Fruit fly (Drosophila melanogaster) whole organism, embryonic: ENCODE results near the gene Ir93a.
A peak's percentile ranks its signal among the peaks of the same experiment; 100 is the strongest.

ENCODE experiments used
- ATbp ChIP-seq: fragments of 200-800 bp; sonication (Bioruptor generic); optimal IDR thresholded peaks from 2 replicates; lab custom pipeline; 2017; ENCODE audit warnings: missing biosample characterization, mild to moderate bottlenecking, missing genetic modification characterization, missing genetic modification reagents
- CG10959 ChIP-seq: fragments of 200-800 bp; sonication (Bioruptor generic); IDR thresholded peaks from 2 replicates; pipeline ENCODE4 v1.3.6; 2022; ENCODE audit warnings: missing biosample characterization, missing genetic modification characterization
- CG11093 ChIP-seq: fragments of 200-800 bp; sonication (Bioruptor generic); IDR thresholded peaks from 3 replicates; pipeline ENCODE4 v1.3.6; 2022; ENCODE audit warnings: missing biosample characterization, missing genetic modification characterization
- CG12219 ChIP-seq: fragments of 200-800 bp; sonication (Bioruptor generic); optimal IDR thresholded peaks from 3 replicates; lab custom pipeline; 2018; ENCODE audit warnings: missing biosample characterization, mild to moderate bottlenecking, missing genetic modification characterization
- CG13123 ChIP-seq: fragments of 200-800 bp; sonication (Bioruptor generic); optimal IDR thresholded peaks from 2 replicates; lab custom pipeline; 2016; ENCODE audit warnings: missing biosample characterization, missing genetic modification characterization
- CG15479 ChIP-seq: fragments of 200-800 bp; sonication (Bioruptor generic); optimal IDR thresholded peaks from 3 replicates; lab custom pipeline; 2019; ENCODE audit warnings: missing biosample characterization, mild to moderate bottlenecking, missing genetic modification characterization, moderate library complexity
- CG17328 ChIP-seq: fragments of 200-800 bp; sonication (Bioruptor generic); IDR thresholded peaks from 2 replicates; pipeline ENCODE4 v1.3.6; 2022; ENCODE audit warnings: missing biosample characterization, missing genetic modification characterization
- CG18764 ChIP-seq: fragments of 200-800 bp; sonication (Bioruptor generic); optimal IDR thresholded peaks from 3 replicates; lab custom pipeline; 2016; ENCODE audit warnings: missing biosample characterization, missing genetic modification characterization
- CG2120 ChIP-seq: fragments of 200-800 bp; sonication (Bioruptor generic); optimal IDR thresholded peaks from 3 replicates; lab custom pipeline; 2016; ENCODE audit warnings: missing biosample characterization, missing genetic modification characterization
- CG30431 ChIP-seq: fragments of 200-800 bp; sonication (Bioruptor generic); optimal IDR thresholded peaks from 2 replicates; lab custom pipeline; 2017; ENCODE audit warnings: missing biosample characterization, missing genetic modification characterization
- CG32767 ChIP-seq: fragments of 200-800 bp; sonication (Bioruptor generic); IDR thresholded peaks from 2 replicates; pipeline ENCODE4 v1.3.6; 2022; ENCODE audit warnings: missing biosample characterization, missing genetic modification characterization
- CG42726 ChIP-seq: fragments of 200-800 bp; sonication (Bioruptor generic); IDR thresholded peaks from 2 replicates; pipeline ENCODE4 v1.3.6; 2022; ENCODE audit warnings: missing biosample characterization, missing genetic modification characterization; ENCODE audit not compliant: partially characterized antibody
- CG4404 ChIP-seq: fragments of 200-800 bp; sonication (Bioruptor generic); IDR thresholded peaks from 2 replicates; pipeline ENCODE4 v1.3.6; 2022; ENCODE audit warnings: missing biosample characterization, missing genetic modification characterization
- CG4730 ChIP-seq: fragments of 200-800 bp; sonication (Bioruptor generic); IDR thresholded peaks from 2 replicates; pipeline ENCODE4 v1.3.6; 2022; ENCODE audit warnings: missing biosample characterization, missing genetic modification characterization
- CG5245 ChIP-seq: fragments of 200-800 bp; sonication (Bioruptor generic); optimal IDR thresholded peaks from 3 replicates; lab custom pipeline; 2016; ENCODE audit warnings: missing biosample characterization, missing genetic modification characterization
- CG6175 ChIP-seq: fragments of 200-800 bp; sonication (Bioruptor generic); IDR thresholded peaks from 3 replicates; pipeline ENCODE4 v1.3.6; 2022; ENCODE audit warnings: missing biosample characterization, missing genetic modification characterization
- CG6254 ChIP-seq: fragments of 200-800 bp; sonication (Bioruptor generic); optimal IDR thresholded peaks from 3 replicates; lab custom pipeline; 2017; ENCODE audit warnings: mild to moderate bottlenecking, missing biosample characterization, missing genetic modification reagents, missing genetic modification characterization
- CG6272 ChIP-seq: fragments of 200-800 bp; sonication (Bioruptor generic); IDR thresholded peaks from 2 replicates; pipeline ENCODE4 v1.3.6; 2022; ENCODE audit warnings: missing biosample characterization, missing genetic modification characterization
- CG7556 ChIP-seq: fragments of 200-800 bp; sonication (Bioruptor generic); optimal IDR thresholded peaks from 2 replicates; lab custom pipeline; 2017; ENCODE audit warnings: missing biosample characterization, mild to moderate bottlenecking, missing genetic modification characterization
- CG7786 ChIP-seq: fragments of 200-800 bp; sonication (Bioruptor generic); optimal IDR thresholded peaks from 2 replicates; lab custom pipeline; 2016; ENCODE audit warnings: missing biosample characterization, missing genetic modification characterization
- CG7987 ChIP-seq: fragments of 200-800 bp; sonication (Bioruptor generic); optimal IDR thresholded peaks from 2 replicates; lab custom pipeline; 2018; ENCODE audit warnings: missing biosample characterization, mild to moderate bottlenecking, missing genetic modification characterization, moderate library complexity
- CG8359 ChIP-seq: fragments of 200-800 bp; sonication (Bioruptor generic); optimal IDR thresholded peaks from 2 replicates; lab custom pipeline; 2017; ENCODE audit warnings: missing biosample characterization, mild to moderate bottlenecking, missing genetic modification characterization, borderline replicate concordance
- Hmx ChIP-seq: fragments of 200-800 bp; sonication (Bioruptor generic); optimal IDR thresholded peaks from 2 replicates; lab custom pipeline; 2016; ENCODE audit warnings: missing biosample characterization, missing genetic modification characterization
- Jarid2 ChIP-seq: fragments of 200-800 bp; sonication (Bioruptor generic); optimal IDR thresholded peaks from 3 replicates; lab custom pipeline; 2017; ENCODE audit warnings: mild to moderate bottlenecking, missing biosample characterization, missing genetic modification reagents, missing genetic modification characterization
- Lim3 ChIP-seq: fragments of 200-800 bp; sonication (Bioruptor generic); IDR thresholded peaks from 2 replicates; pipeline ENCODE4 v1.3.6; 2022; ENCODE audit warnings: missing biosample characterization, missing genetic modification characterization
- Lpt ChIP-seq: fragments of >200 bp; optimal IDR thresholded peaks from 2 replicates; lab custom pipeline; 2018; ENCODE audit warnings: missing biosample characterization, missing genetic modification characterization
- MESR4 ChIP-seq: fragments of 200-800 bp; sonication (Bioruptor generic); optimal IDR thresholded peaks from 2 replicates; lab custom pipeline; 2018; ENCODE audit warnings: missing biosample characterization, mild to moderate bottlenecking, missing genetic modification characterization, moderate library complexity
- Opbp ChIP-seq: fragments of 200-800 bp; sonication (Bioruptor generic); IDR thresholded peaks from 3 replicates; pipeline ENCODE4 v1.3.6; 2022; ENCODE audit warnings: missing biosample characterization, missing genetic modification characterization; ENCODE audit not compliant: partially characterized antibody
- Scr ChIP-seq: fragments of 200-800 bp; sonication (Bioruptor generic); IDR thresholded peaks from 2 replicates; pipeline ENCODE4 v1.3.6; 2022; ENCODE audit warnings: missing biosample characterization, missing genetic modification characterization; ENCODE audit not compliant: partially characterized antibody
- bab2 ChIP-seq: fragments of 200-800 bp; sonication (Bioruptor generic); optimal IDR thresholded peaks from 2 replicates; lab custom pipeline; 2016; ENCODE audit warnings: missing biosample characterization, missing genetic modification characterization
- btn ChIP-seq: fragments of 200-800 bp; sonication (Bioruptor generic); optimal IDR thresholded peaks from 2 replicates; lab custom pipeline; 2016; ENCODE audit warnings: missing biosample characterization, missing genetic modification characterization
- chm ChIP-seq: fragments of 200-800 bp; sonication (Bioruptor generic); IDR thresholded peaks from 2 replicates; pipeline ENCODE4 v1.3.6; 2022; ENCODE audit warnings: missing biosample characterization, missing genetic modification characterization
- da ChIP-seq: fragments of 200-800 bp; sonication (Bioruptor generic); optimal IDR thresholded peaks from 2 replicates; lab custom pipeline; 2016; ENCODE audit warnings: missing biosample characterization, missing genetic modification characterization
- dmrt11E ChIP-seq: fragments of 200-800 bp; sonication (Bioruptor generic); optimal IDR thresholded peaks from 3 replicates; lab custom pipeline; 2018; ENCODE audit warnings: missing biosample characterization, mild to moderate bottlenecking, missing genetic modification characterization, moderate library complexity
- gcm ChIP-seq: fragments of 200-800 bp; sonication (Bioruptor generic); optimal IDR thresholded peaks from 2 replicates; lab custom pipeline; 2019; ENCODE audit warnings: missing biosample characterization, mild to moderate bottlenecking, missing genetic modification characterization, moderate library complexity
- gro ChIP-seq: fragments of 200-800 bp; sonication (Bioruptor generic); optimal IDR thresholded peaks from 2 replicates; lab custom pipeline; 2016; ENCODE audit warnings: missing biosample characterization, missing genetic modification characterization
- gsb ChIP-seq: fragments of 200-800 bp; sonication (Bioruptor generic); IDR thresholded peaks from 2 replicates; pipeline ENCODE4 v1.3.6; 2022; ENCODE audit warnings: missing biosample characterization, missing genetic modification characterization
- gt ChIP-seq: fragments of 200-800 bp; sonication (Bioruptor generic); IDR thresholded peaks from 2 replicates; pipeline ENCODE4 v1.3.6; 2022; ENCODE audit warnings: missing biosample characterization, missing genetic modification characterization
- insv ChIP-seq, 2 experiments: fragments of 200-800 bp; sonication (Bioruptor generic); optimal IDR thresholded peaks; 3 replicates each; lab custom pipeline; 2016 to 2018; ENCODE audit warnings: missing biosample characterization in 2 of 2, missing genetic modification characterization in 2 of 2
- inv ChIP-seq: fragments of 200-800 bp; sonication (Bioruptor generic); IDR thresholded peaks from 2 replicates; pipeline ENCODE4 v1.3.6; 2022; ENCODE audit warnings: missing biosample characterization, missing genetic modification characterization; ENCODE audit not compliant: partially characterized antibody
- jing ChIP-seq: fragments of 200-800 bp; sonication (Bioruptor generic); optimal IDR thresholded peaks from 2 replicates; lab custom pipeline; 2018; ENCODE audit warnings: missing biosample characterization, mild to moderate bottlenecking, missing genetic modification characterization
- nau ChIP-seq: fragments of 200-800 bp; sonication (Bioruptor generic); optimal IDR thresholded peaks from 3 replicates; lab custom pipeline; 2017; ENCODE audit warnings: missing biosample characterization, mild to moderate bottlenecking, missing genetic modification characterization, missing genetic modification reagents
- nerfin-2 ChIP-seq: fragments of 200-800 bp; sonication (Bioruptor generic); IDR thresholded peaks from 2 replicates; pipeline ENCODE4 v1.3.6; 2022; ENCODE audit warnings: missing biosample characterization, missing genetic modification characterization; ENCODE audit not compliant: partially characterized antibody
- peb ChIP-seq: fragments of 200-800 bp; sonication (Bioruptor generic); IDR thresholded peaks from 2 replicates; pipeline ENCODE4 v1.3.6; 2022; ENCODE audit warnings: missing biosample characterization, missing genetic modification characterization
- salm ChIP-seq: fragments of 200-800 bp; sonication (Bioruptor generic); optimal IDR thresholded peaks from 2 replicates; lab custom pipeline; 2018; ENCODE audit warnings: missing biosample characterization, mild to moderate bottlenecking, missing genetic modification characterization
- schlank ChIP-seq: fragments of 200-800 bp; sonication (Bioruptor generic); optimal IDR thresholded peaks from 2 replicates; lab custom pipeline; 2018; ENCODE audit warnings: missing biosample characterization, mild to moderate bottlenecking, missing genetic modification characterization
- seq ChIP-seq: fragments of 200-800 bp; sonication (Bioruptor generic); IDR thresholded peaks from 2 replicates; pipeline ENCODE4 v1.3.6; 2022; ENCODE audit warnings: missing biosample characterization, missing genetic modification characterization
- toy ChIP-seq: fragments of 200-800 bp; sonication (Bioruptor generic); IDR thresholded peaks from 2 replicates; pipeline ENCODE4 v1.3.6; 2022; ENCODE audit warnings: missing biosample characterization, missing genetic modification characterization
- tup ChIP-seq: fragments of 200-800 bp; sonication (Bioruptor generic); optimal IDR thresholded peaks from 2 replicates; lab custom pipeline; 2016; ENCODE audit warnings: missing biosample characterization, mild to moderate bottlenecking, missing genetic modification characterization, moderate library complexity

Gene Ir93a

DNA sequence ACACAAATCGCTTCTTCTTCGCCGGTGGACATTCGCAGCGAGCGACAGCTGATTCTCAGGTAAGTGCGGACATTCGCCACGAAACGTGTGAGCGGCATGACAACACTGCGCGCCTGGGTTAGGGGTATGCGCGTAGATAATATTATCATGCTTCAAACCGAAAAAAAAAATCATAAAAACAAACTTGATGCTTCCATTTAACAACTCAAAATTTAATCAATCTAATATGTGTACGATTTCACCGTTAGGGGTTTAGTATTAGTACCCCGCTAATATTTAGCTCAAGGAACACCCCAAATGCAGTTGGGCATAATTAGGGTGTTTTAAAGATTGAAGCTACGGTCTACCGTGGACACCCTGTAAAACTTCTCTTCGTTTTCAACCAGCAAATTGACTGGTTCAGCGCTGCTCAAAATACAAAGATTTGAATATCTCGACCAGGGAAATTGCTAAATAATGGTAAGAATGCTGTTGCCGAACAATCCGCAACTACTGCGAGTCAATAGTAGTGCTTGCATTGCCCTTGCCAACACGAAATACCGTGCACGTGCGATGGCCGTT, 37.9 kb downstream of the Ir93a start, which contains the start of the genes CG17271 and RpS20 (continued):
- TF ChIP-seq schlank (tag; lab: Kevin White, UChicago) (peak; percentile 43), Hmx (GFP tag; lab: Kevin White, UChicago) (peak; percentile 75), chm (peak; percentile 83), nerfin-2 (no peak), gro (peak; percentile 93), CG2120 (peak; percentile 97), CG6254 (GFP tag; lab: Kevin White, UChicago) (peak; percentile 100), CG6272 (GFP tag; lab: Robert Waterston, UW) (peak; percentile 90), salm (peak; percentile 62), gcm (peak; percentile 87), btn (GFP tag; lab: Kevin White, UChicago) (peak; percentile 83), Jarid2 (GFP tag; lab: Kevin White, UChicago) (peak; percentile 66), CG4730 (GFP tag; lab: Robert Waterston, UW) (peak; percentile 87), CG17328 (peak; percentile 80), CG4404 (GFP tag; lab: Robert Waterston, UW) (peak; percentile 89), toy (GFP tag; lab: Robert Waterston, UW) (peak; percentile 78; the same call in 1 of the 2 replicates), CG7556 (GFP tag; lab: Kevin White, UChicago) (peak; percentile 85), CG13123 (GFP tag; lab: Kevin White, UChicago) (peak; percentile 83), CG7786 (GFP tag; lab: Kevin White, UChicago) (peak; percentile 96), Scr (0 out of 2 replicates have a peak, but pooled peaks have one; percentile 23), ATbp (peak; percentile 45), da (GFP tag; lab: Kevin White, UChicago) (peak; percentile 92), CG6175 (GFP tag; lab: Robert Waterston, UW) (peak; percentile 61; the same call in 1 of the 3 replicates), CG10959 (GFP tag; lab: Robert Waterston, UW) (peak; percentile 67), bab2 (GFP tag; lab: Kevin White, UChicago) (peak; percentile 94), gsb (GFP tag; lab: Robert Waterston, UW) (peak; percentile 76), insv (GFP tag; optimal IDR thresholded peaks at IDR 0.05; lab: Kevin White, UChicago) (peak in 1 of 2 experiments; percentile 73), CG11093 (GFP tag; lab: Robert Waterston, UW) (peak; percentile 79), CG32767 (GFP tag; lab: Robert Waterston, UW) (peak; percentile 83), CG12219 (GFP tag; lab: Kevin White, UChicago) (peak; percentile 69), CG15479 (GFP tag; lab: Kevin White, UChicago) (no peak), tup (GFP tag; lab: Kevin White, UChicago) (peak; percentile 94), CG42726 (GFP tag; lab: Robert Waterston, UW) (no peak), CG8359 (GFP tag; lab: Kevin White, UChicago) (peak; percentile 43), Lpt (no peak), CG30431 (GFP tag; lab: Kevin White, UChicago) (peak; percentile 79), Lim3 (GFP tag; lab: Robert Waterston, UW) (0 out of 2 replicates have a peak, but pooled peaks have one; percentile 59), Opbp (GFP tag; lab: Robert Waterston, UW) (peak; percentile 26; the same call in 1 of the 3 replicates), jing (GFP tag; lab: Kevin White, UChicago) (no peak), dmrt11E (tag; lab: Kevin White, UChicago) (peak; percentile 87), CG18764 (peak; percentile 87), peb (GFP tag; lab: Robert Waterston, UW) (peak; percentile 78), CG5245 (GFP tag; lab: Kevin White, UChicago) (peak; percentile 80), gt (GFP tag; lab: Robert Waterston, UW) (peak; percentile 67; the same call in 1 of the 2 replicates), inv (GFP tag; lab: Robert Waterston, UW) (0 out of 2 replicates have a peak, but pooled peaks have one; percentile 16), seq (GFP tag; lab: Robert Waterston, UW) (peak; percentile 87), nau (peak; percentile 82), MESR4 (peak; percentile 92), CG7987 (peak; percentile 76)
